Worm (Caenorhabditis elegans) whole organism, midembryonic: ENCODE data around the gene chch-3.

ENCODE experiments used
- flt-1 ChIP-seq: fragments of 200-800 bp; sonication (Bioruptor generic); IDR thresholded peaks from 2 replicates; pipeline ENCODE4 v1.3.6; 2022; ENCODE audit warnings: missing genetic modification characterization, missing compliant biosample characterization
- klf-2 ChIP-seq: fragments of 200-800 bp; sonication (Bioruptor generic); conservative IDR thresholded peaks from 2 replicates; pipeline ENCODE4 v1.3.6; 2022; ENCODE audit warnings: missing genetic modification reagents, missing genetic modification characterization, missing compliant biosample characterization
- ref-1 ChIP-seq: fragments of 200-800 bp; sonication (Bioruptor generic); conservative IDR thresholded peaks from 2 replicates; pipeline ENCODE4 v1.3.6; 2022; ENCODE audit warnings: missing genetic modification reagents, missing genetic modification characterization, missing compliant biosample characterization
- ztf-23 ChIP-seq: fragments of 200-800 bp; sonication (Bioruptor generic); IDR thresholded peaks from 2 replicates; pipeline ENCODE4 v1.3.6; 2022; ENCODE audit warnings: missing genetic modification reagents, missing genetic modification characterization, missing compliant biosample characterization
- ztf-29 ChIP-seq: fragments of 200-800 bp; sonication (Bioruptor generic); IDR thresholded peaks from 2 replicates; pipeline ENCODE4 v1.3.6; 2022; ENCODE audit warnings: missing genetic modification reagents, missing genetic modification characterization, missing compliant biosample characterization

DNA sequence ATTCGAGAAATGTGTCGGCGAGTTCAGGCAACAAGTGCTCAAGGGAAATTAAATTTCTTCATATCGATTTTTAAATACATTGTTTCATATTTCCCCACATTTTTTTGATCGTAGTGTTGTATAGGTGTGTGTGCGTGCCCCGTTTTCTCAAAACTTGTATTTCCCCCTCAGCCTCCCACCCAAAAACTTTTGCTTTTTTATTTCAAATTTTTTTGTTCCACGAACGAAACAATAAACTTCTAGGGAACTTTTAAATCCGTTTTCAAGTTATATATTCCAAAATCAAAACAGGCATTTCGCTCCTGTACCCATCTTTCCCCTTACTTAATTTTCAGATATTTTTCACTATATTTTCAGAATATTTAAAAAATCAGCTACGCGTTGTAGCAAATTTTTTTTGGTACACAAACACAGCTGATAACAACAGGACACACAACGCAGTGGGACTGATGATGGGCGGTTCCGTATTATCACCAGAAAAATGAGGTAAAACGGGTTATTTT, 1.3 kb downstream of the chch-3 start, which contains the start of the genes M176.4 and M176.16:
- no peak for TF ChIP-seq ref-1 (GFP tag; lab: Robert Waterston, UW)
- no peak for TF ChIP-seq ztf-29 (GFP tag; lab: Robert Waterston, UW)
- TF ChIP-seq klf-2: no peak
- no peak for TF ChIP-seq ztf-23
- TF ChIP-seq flt-1: no peak
